Worm (Caenorhabditis elegans): ENCODE data around the gene gbb-2.

- TF ChIP-seq pax-3 (tag; optimal IDR thresholded peaks at IDR 0.05): no peak
- TF ChIP-seq nhr-77 (tag; optimal IDR thresholded peaks at IDR 0.05): no peak
- no peak for TF ChIP-seq nhr-28 (tag; optimal IDR thresholded peaks at IDR 0.05)
- no peak for TF ChIP-seq jun-1 (tag; optimal IDR thresholded peaks at IDR 0.05)
- TF ChIP-seq skn-1 (tag; optimal IDR thresholded peaks at IDR 0.05): no peak
- no peak for TF ChIP-seq egl-27 (tag; optimal IDR thresholded peaks at IDR 0.05)
- TF ChIP-seq blmp-1 (tag; optimal IDR thresholded peaks at IDR 0.05): peak; percentile 34
- no peak for TF ChIP-seq alr-1 (tag; optimal IDR thresholded peaks at IDR 0.05; ENCODE audit: borderline replicate concordance)
- TF ChIP-seq nhr-76 (tag; optimal IDR thresholded peaks at IDR 0.05): no peak
- TF ChIP-seq nhr-12 (tag; optimal IDR thresholded peaks at IDR 0.05): no peak
- no peak for TF ChIP-seq mef-2 (tag; optimal IDR thresholded peaks at IDR 0.05)
- no peak for TF ChIP-seq ztf-11 (tag; optimal IDR thresholded peaks at IDR 0.05)
Observed at ce11 chrIV:4517066-4517465, 10.5 kb upstream of the gbb-2 start, which contains the start of gene ZK180.5.
